Fruit fly (Drosophila melanogaster): Measurements from ENCODE around the gene CG3191.
A peak's percentile ranks its signal among the peaks of the same experiment; 100 is the strongest.

CG3191 gene

dm6 chrX:2296230-2297044 lies 44.6 kb upstream of the CG3191 start (continued):
- TF ChIP-seq CG6689 (GFP tag; IDR thresholded peaks at IDR 0.05) (peak; percentile 88), caup (GFP tag; optimal IDR thresholded peaks at IDR 0.05; ENCODE audit: severe bottlenecking) (peak; percentile 92), CG14710 (tag; optimal IDR thresholded peaks at IDR 0.05) (peak; percentile 95), Rx (GFP tag; IDR thresholded peaks at IDR 0.05) (peak; percentile 69), lilli (GFP tag; optimal IDR thresholded peaks at IDR 0.05) (peak; percentile 93), CG15601 (tag; optimal IDR thresholded peaks at IDR 0.05) (peak; percentile 92), Kr (GFP tag; optimal IDR thresholded peaks at IDR 0.05) (no peak), toy (GFP tag; IDR thresholded peaks at IDR 0.05) (no peak), tup (GFP tag; optimal IDR thresholded peaks at IDR 0.05) (peak; percentile 58), E2f1 (GFP tag; IDR thresholded peaks at IDR 0.05) (peak; percentile 64; the same call in 1 of the 2 replicates), Hr78 (GFP tag; optimal IDR thresholded peaks at IDR 0.05) (peak in 1 of 2 experiments; percentile 87), CG16815 (GFP tag; optimal IDR thresholded peaks at IDR 0.05) (peak; percentile 96), luna (GFP tag; optimal IDR thresholded peaks at IDR 0.05) (peak; percentile 84), B-H1 (GFP tag; IDR thresholded peaks at IDR 0.05) (no peak; the same call in 1 of the 3 replicates), disco-r (GFP tag; optimal IDR thresholded peaks at IDR 0.05) (peak; percentile 89), Dref (GFP tag; IDR thresholded peaks at IDR 0.05) (no peak), dm (GFP tag; optimal IDR thresholded peaks at IDR 0.05) (peak; percentile 91), Lim3 (GFP tag; IDR thresholded peaks at IDR 0.05) (no peak), zfh1 (GFP tag; IDR thresholded peaks at IDR 0.05) (peak; percentile 74; the same call in 2 of the 3 replicates), CG6254 (GFP tag; optimal IDR thresholded peaks at IDR 0.05) (peak; percentile 83), CG43689 (GFP tag; IDR thresholded peaks at IDR 0.05) (peak; percentile 71), CG18011 (GFP tag; optimal IDR thresholded peaks at IDR 0.05) (peak; percentile 79), aop (GFP tag; IDR thresholded peaks at IDR 0.05) (no peak), Bgb (GFP tag; IDR thresholded peaks at IDR 0.05; ENCODE audit: partially characterized antibody) (no peak; the same call in 1 of the 2 replicates), CG14050 (GFP tag; IDR thresholded peaks at IDR 0.05) (peak; percentile 55), CG10565 (GFP tag; optimal IDR thresholded peaks at IDR 0.05) (peak; percentile 69), Sox102F (GFP tag; optimal IDR thresholded peaks at IDR 0.05) (peak; percentile 90), Fer1 (GFP tag; optimal IDR thresholded peaks at IDR 0.05) (peak; percentile 94), GATAe (GFP tag; conservative IDR thresholded peaks at IDR 0.05) (no peak), insv (GFP tag; optimal IDR thresholded peaks at IDR 0.05) (peak; percentile 41 to 65), CG9932 (GFP tag; IDR thresholded peaks at IDR 0.05) (peak; percentile 73), Antp (GFP tag; optimal IDR thresholded peaks at IDR 0.05) (peak; percentile 96), sc (optimal IDR thresholded peaks at IDR 0.05) (no peak), sc (GFP tag; optimal IDR thresholded peaks at IDR 0.05) (peak; percentile 94), NFAT (GFP tag; IDR thresholded peaks at IDR 0.05) (peak; percentile 55; the same call in 1 of the 2 replicates), CG6854 (GFP tag; optimal IDR thresholded peaks at IDR 0.05) (peak; percentile 91), hth (optimal IDR thresholded peaks at IDR 0.05) (no peak), cg (GFP tag; optimal IDR thresholded peaks at IDR 0.05) (peak; percentile 41), CG4730 (GFP tag; IDR thresholded peaks at IDR 0.05) (no peak; the same call in none of the 2 replicates), row (GFP tag; IDR thresholded peaks at IDR 0.05) (peak; percentile 94), CG16863 (GFP tag; optimal IDR thresholded peaks at IDR 0.05) (peak; percentile 95), CG12299 (tag; optimal IDR thresholded peaks at IDR 0.05) (peak; percentile 79), CG4617 (GFP tag; optimal IDR thresholded peaks at IDR 0.05; ENCODE audit: borderline replicate concordance) (peak; percentile 75), CG3838 (GFP tag; optimal IDR thresholded peaks at IDR 0.05) (peak; percentile 80), grau (tag; optimal IDR thresholded peaks at IDR 0.05) (peak; percentile 94), peb (GFP tag; IDR thresholded peaks at IDR 0.05) (no peak), CG17359 (tag; optimal IDR thresholded peaks at IDR 0.05) (peak; percentile 87), z (GFP tag; IDR thresholded peaks at IDR 0.05) (peak; percentile 68; the same call in 1 of the 3 replicates), CG8089 (GFP tag; optimal IDR thresholded peaks at IDR 0.05) (peak; percentile 95)

Data from whole organism, embryonic.